Worm (Caenorhabditis elegans) whole organism, mixed stage, embryonic: ENCODE measurements around the gene chtb-2.

Experiments used
- M03D4.4 ChIP-seq: sonication (generic microtip); optimal IDR thresholded peaks from 2 replicates; lab custom pipeline; 2017; ENCODE audit warnings: mild to moderate bottlenecking, missing genetic modification characterization, missing compliant biosample characterization
- blmp-1 ChIP-seq: fragments of 150-350 bp; optimal IDR thresholded peaks from 2 replicates; lab custom pipeline; 2014; ENCODE audit warnings: missing biosample characterization, missing genetic modification characterization
- ceh-39 ChIP-seq: fragments of 150-350 bp; optimal IDR thresholded peaks from 2 replicates; lab custom pipeline; 2014; ENCODE audit warnings: missing biosample characterization, missing genetic modification characterization
- ceh-43 ChIP-seq: fragments of 200-800 bp; sonication (Bioruptor generic); optimal IDR thresholded peaks from 2 replicates; lab custom pipeline; 2018; ENCODE audit warnings: mild to moderate bottlenecking, missing genetic modification characterization, moderate library complexity, missing compliant biosample characterization
- ceh-83 ChIP-seq: fragments of 200-800 bp; sonication (Bioruptor generic); optimal IDR thresholded peaks from 2 replicates; lab custom pipeline; 2018; ENCODE audit warnings: mild to moderate bottlenecking, missing genetic modification characterization, missing compliant biosample characterization
- drap-1 ChIP-seq: fragments of 200-800 bp; sonication (Bioruptor generic); optimal IDR thresholded peaks from 3 replicates; lab custom pipeline; 2018; ENCODE audit warnings: mild to moderate bottlenecking, missing genetic modification characterization, missing compliant biosample characterization
- elt-1 ChIP-seq: sonication (generic microtip); optimal IDR thresholded peaks from 2 replicates; lab custom pipeline; 2017; ENCODE audit warnings: missing genetic modification characterization, mild to moderate bottlenecking, missing compliant biosample characterization, antibody characterized with exemption, moderate library complexity, borderline replicate concordance; ENCODE audit not compliant: insufficient read depth
- elt-3 ChIP-seq: fragments of 150-350 bp; optimal IDR thresholded peaks from 2 replicates; lab custom pipeline; 2014; ENCODE audit warnings: missing biosample characterization, missing genetic modification characterization
- ham-2 ChIP-seq: fragments of 200-800 bp; sonication (Bioruptor generic); optimal IDR thresholded peaks from 2 replicates; lab custom pipeline; 2018; ENCODE audit warnings: mild to moderate bottlenecking, missing genetic modification characterization, missing compliant biosample characterization
- hlh-1 ChIP-seq: fragments of 150-350 bp; optimal IDR thresholded peaks from 2 replicates; lab custom pipeline; 2014; ENCODE audit warnings: missing biosample characterization, missing genetic modification reagents, missing genetic modification characterization
- lin-13 ChIP-seq: fragments of 150-350 bp; optimal IDR thresholded peaks from 2 replicates; lab custom pipeline; 2014; ENCODE audit warnings: missing biosample characterization, missing genetic modification characterization
- lin-32 ChIP-seq: fragments of 200-800 bp; sonication (Bioruptor generic); optimal IDR thresholded peaks from 2 replicates; lab custom pipeline; 2018; ENCODE audit warnings: mild to moderate bottlenecking, missing genetic modification characterization, missing compliant biosample characterization
- lsy-2 ChIP-seq: fragments of 150-350 bp; optimal IDR thresholded peaks from 2 replicates; lab custom pipeline; 2014; ENCODE audit warnings: missing biosample characterization, missing genetic modification characterization
- mab-5 ChIP-seq: fragments of 150-350 bp; optimal IDR thresholded peaks from 2 replicates; lab custom pipeline; 2014; ENCODE audit warnings: missing biosample characterization, missing genetic modification characterization
- mls-2 ChIP-seq: sonication (generic microtip); optimal IDR thresholded peaks from 2 replicates; lab custom pipeline; 2016; ENCODE audit warnings: mild to moderate bottlenecking, missing genetic modification characterization, moderate library complexity, missing compliant biosample characterization
- nhr-12 ChIP-seq: fragments of 150-350 bp; optimal IDR thresholded peaks from 2 replicates; lab custom pipeline; 2014; ENCODE audit warnings: missing biosample characterization, missing genetic modification characterization
- nhr-2 ChIP-seq: fragments of 150-350 bp; optimal IDR thresholded peaks from 2 replicates; lab custom pipeline; 2014; ENCODE audit warnings: missing biosample characterization, missing genetic modification characterization
- nhr-237 ChIP-seq: fragments of 150-350 bp; optimal IDR thresholded peaks from 2 replicates; lab custom pipeline; 2014; ENCODE audit warnings: missing biosample characterization, missing genetic modification characterization
- nhr-28 ChIP-seq: fragments of 150-350 bp; optimal IDR thresholded peaks from 2 replicates; lab custom pipeline; 2014; ENCODE audit warnings: missing biosample characterization, missing genetic modification characterization
- nhr-76 ChIP-seq: sonication (generic microtip); optimal IDR thresholded peaks from 2 replicates; lab custom pipeline; 2017; ENCODE audit warnings: missing biosample characterization, missing genetic modification characterization
- pha-4 ChIP-seq: fragments of 150-350 bp; optimal IDR thresholded peaks from 2 replicates; lab custom pipeline; 2018; ENCODE audit warnings: missing biosample characterization, missing genetic modification reagents, missing genetic modification characterization
- sem-2 ChIP-seq: fragments of 200-800 bp; sonication (Bioruptor generic); optimal IDR thresholded peaks from 2 replicates; lab custom pipeline; 2018; ENCODE audit warnings: mild to moderate bottlenecking, missing genetic modification characterization, missing compliant biosample characterization
- snpc-4 ChIP-seq: fragments of 150-350 bp; optimal IDR thresholded peaks from 2 replicates; lab custom pipeline; 2014; ENCODE audit warnings: missing biosample characterization, missing genetic modification characterization
- sptf-1 ChIP-seq: sonication (generic microtip); optimal IDR thresholded peaks from 2 replicates; lab custom pipeline; 2017; ENCODE audit warnings: mild to moderate bottlenecking, missing genetic modification characterization, moderate library complexity, missing compliant biosample characterization
- tbx-8 ChIP-seq: fragments of 200-800 bp; sonication (Bioruptor generic); optimal IDR thresholded peaks from 2 replicates; lab custom pipeline; 2018; ENCODE audit warnings: mild to moderate bottlenecking, missing genetic modification characterization, moderate library complexity, missing compliant biosample characterization
- unc-120 ChIP-seq: sonication (generic microtip); optimal IDR thresholded peaks from 2 replicates; lab custom pipeline; 2017; ENCODE audit warnings: missing genetic modification characterization, missing compliant biosample characterization; ENCODE audit not compliant: poor library complexity, severe bottlenecking
- unc-62 ChIP-seq: fragments of 150-350 bp; optimal IDR thresholded peaks from 2 replicates; lab custom pipeline; 2014; ENCODE audit warnings: missing biosample characterization, missing genetic modification reagents, missing genetic modification characterization
- zip-8 ChIP-seq: fragments of 150-350 bp; optimal IDR thresholded peaks from 2 replicates; lab custom pipeline; 2014; ENCODE audit warnings: missing biosample characterization, missing genetic modification characterization
- ztf-11 ChIP-seq: fragments of 150-350 bp; optimal IDR thresholded peaks from 2 replicates; lab custom pipeline; 2014; ENCODE audit warnings: missing biosample characterization, missing genetic modification characterization

Gene chtb-2

ce11 chrIII:6490989-6491388, 8.0 kb downstream of the chtb-2 start:
- TF ChIP-seq ztf-11 (tag; lab: Kevin White, UChicago), result no peak
- no peak for TF ChIP-seq blmp-1
- TF ChIP-seq snpc-4 (tag; lab: Kevin White, UChicago), result no peak
- no peak for TF ChIP-seq sptf-1
- no peak for TF ChIP-seq nhr-76
- TF ChIP-seq nhr-237 (tag; lab: Kevin White, UChicago), result no peak
- no peak for TF ChIP-seq lin-13 (tag; lab: Kevin White, UChicago)
- TF ChIP-seq nhr-2 (tag; lab: Kevin White, UChicago), result no peak
- TF ChIP-seq sem-2 (GFP tag; lab: Kevin White, UChicago), result no peak
- no peak for TF ChIP-seq unc-62 (GFP tag; lab: Kevin White, UChicago)
- no peak for TF ChIP-seq lin-32
- TF ChIP-seq unc-120 (tag; lab: Kevin White, UChicago), result no peak
- TF ChIP-seq tbx-8 (GFP tag; lab: Kevin White, UChicago), result no peak
- TF ChIP-seq hlh-1, result no peak
- TF ChIP-seq pha-4 (tag; lab: Kevin White, UChicago), result no peak
- TF ChIP-seq ceh-43, result no peak
- TF ChIP-seq zip-8 (tag; lab: Kevin White, UChicago), result no peak

ce11 chrIII:6492807-6493206, 9.8 kb downstream of the chtb-2 start, which contains the start of gene srb-11:
Gene srb-11 (minus strand): TSS chrIII:6492907.
- TF ChIP-seq elt-3, result no peak
- TF ChIP-seq M03D4.4 (tag; lab: Kevin White, UChicago), result no peak
- no peak for TF ChIP-seq snpc-4 (tag; lab: Kevin White, UChicago)
- TF ChIP-seq ham-2 (GFP tag; lab: Kevin White, UChicago), result no peak
- no peak for TF ChIP-seq lsy-2 (tag; lab: Kevin White, UChicago)
- TF ChIP-seq nhr-28, result no peak
- no peak for TF ChIP-seq tbx-8 (GFP tag; lab: Kevin White, UChicago)
- no peak for TF ChIP-seq drap-1 (GFP tag; lab: Kevin White, UChicago)
- no peak for TF ChIP-seq ztf-11 (tag; lab: Kevin White, UChicago)
- TF ChIP-seq nhr-76, result no peak
- no peak for TF ChIP-seq unc-120 (tag; lab: Kevin White, UChicago)

- TF ChIP-seq nhr-12 (tag; lab: Kevin White, UChicago), result no peak
- no peak for TF ChIP-seq drap-1 (GFP tag; lab: Kevin White, UChicago)
- no peak for TF ChIP-seq unc-120 (tag; lab: Kevin White, UChicago)
- TF ChIP-seq nhr-28, result no peak
- TF ChIP-seq elt-3, result no peak
- TF ChIP-seq M03D4.4 (tag; lab: Kevin White, UChicago), result no peak
- TF ChIP-seq mls-2 (tag; lab: Kevin White, UChicago), result no peak
- no peak for TF ChIP-seq tbx-8 (GFP tag; lab: Kevin White, UChicago)
- no peak for TF ChIP-seq lsy-2 (tag; lab: Kevin White, UChicago)
- no peak for TF ChIP-seq elt-1 (tag; lab: Kevin White, UChicago)
- TF ChIP-seq zip-8 (tag; lab: Kevin White, UChicago), result no peak
- TF ChIP-seq lin-32, result no peak
- TF ChIP-seq ztf-11 (tag; lab: Kevin White, UChicago), result no peak
Observed at ce11 chrIII:6495191-6495723, 12.2 kb downstream of the chtb-2 start, which contains the start of gene F23F12.13. Gene F23F12.13 (plus strand): TSS chrIII:6495673.

- no peak for TF ChIP-seq ztf-11 (tag; lab: Kevin White, UChicago)
Observed at ce11 chrIII:6498176-6498575, 15.2 kb downstream of the chtb-2 start, which contains the start of gene sdz-15. Gene sdz-15 (plus strand): TSS chrIII:6498476.

- TF ChIP-seq unc-62 (GFP tag; lab: Kevin White, UChicago) (no peak), sem-2 (GFP tag; lab: Kevin White, UChicago) (no peak), ceh-39 (no peak), lin-13 (tag; lab: Kevin White, UChicago) (no peak), ceh-83 (GFP tag; lab: Kevin White, UChicago) (no peak), lsy-2 (tag; lab: Kevin White, UChicago) (no peak), mab-5 (no peak)
Observed at ce11 chrIII:6499102-6499501, 16.1 kb downstream of the chtb-2 start.
